Fruit fly (Drosophila melanogaster) whole organism, embryonic: ENCODE data around the gene CG10874.

Experiments used
- Ada2b ChIP-seq: fragments of 200-800 bp; sonication (Bioruptor generic); IDR thresholded peaks from 2 replicates; pipeline ENCODE4 v1.3.6; 2022; ENCODE audit warnings: missing biosample characterization, missing genetic modification characterization
- Bdp1 ChIP-seq: fragments of 200-800 bp; sonication (Bioruptor generic); optimal IDR thresholded peaks from 3 replicates; lab custom pipeline; 2016; ENCODE audit warnings: missing biosample characterization, missing genetic modification characterization
- CG1024 ChIP-seq: fragments of 200-800 bp; sonication (Bioruptor generic); IDR thresholded peaks from 2 replicates; pipeline ENCODE4 v1.3.6; 2022; ENCODE audit warnings: missing biosample characterization, missing genetic modification characterization
- CG10462 ChIP-seq: fragments of 200-800 bp; sonication (Bioruptor generic); optimal IDR thresholded peaks from 2 replicates; lab custom pipeline; 2016; ENCODE audit warnings: missing biosample characterization, missing genetic modification characterization
- CG10959 ChIP-seq: fragments of 200-800 bp; sonication (Bioruptor generic); IDR thresholded peaks from 2 replicates; pipeline ENCODE4 v1.3.6; 2022; ENCODE audit warnings: missing biosample characterization, missing genetic modification characterization
- CG11085 ChIP-seq: fragments of 200-800 bp; sonication (Bioruptor generic); IDR thresholded peaks from 2 replicates; pipeline ENCODE4 v1.3.6; 2022; ENCODE audit warnings: missing biosample characterization, missing genetic modification characterization
- CG11247 ChIP-seq: fragments of 200-800 bp; sonication (Bioruptor generic); IDR thresholded peaks from 2 replicates; pipeline ENCODE4 v1.3.6; 2022; ENCODE audit warnings: missing biosample characterization, missing genetic modification characterization
- CG11504 ChIP-seq: fragments of 200-800 bp; sonication (Bioruptor generic); optimal IDR thresholded peaks from 3 replicates; lab custom pipeline; 2019; ENCODE audit warnings: missing biosample characterization, mild to moderate bottlenecking, missing genetic modification characterization, moderate library complexity
- CG11723 ChIP-seq: fragments of 200-800 bp; sonication (Bioruptor generic); optimal IDR thresholded peaks from 2 replicates; lab custom pipeline; 2017; ENCODE audit warnings: missing biosample characterization, mild to moderate bottlenecking, missing genetic modification characterization
- CG13775 ChIP-seq: fragments of 200-800 bp; sonication (Bioruptor generic); optimal IDR thresholded peaks from 3 replicates; lab custom pipeline; 2017; ENCODE audit warnings: missing biosample characterization, mild to moderate bottlenecking, missing genetic modification characterization
- CG14710 ChIP-seq: fragments of 200-800 bp; sonication (Bioruptor generic); optimal IDR thresholded peaks from 3 replicates; lab custom pipeline; 2019; ENCODE audit warnings: missing biosample characterization, mild to moderate bottlenecking, missing genetic modification characterization, moderate library complexity
- CG15479 ChIP-seq: fragments of 200-800 bp; sonication (Bioruptor generic); optimal IDR thresholded peaks from 3 replicates; lab custom pipeline; 2019; ENCODE audit warnings: missing biosample characterization, mild to moderate bottlenecking, missing genetic modification characterization, moderate library complexity
- CG15601 ChIP-seq: fragments of 200-800 bp; sonication (Bioruptor generic); optimal IDR thresholded peaks from 3 replicates; lab custom pipeline; 2019; ENCODE audit warnings: missing biosample characterization, mild to moderate bottlenecking, missing genetic modification characterization, moderate library complexity
- CG2199 ChIP-seq: fragments of 200-800 bp; sonication (Bioruptor generic); IDR thresholded peaks from 3 replicates; pipeline ENCODE4 v1.3.6; 2022; ENCODE audit warnings: missing biosample characterization, missing genetic modification characterization
- CG30431 ChIP-seq: fragments of 200-800 bp; sonication (Bioruptor generic); optimal IDR thresholded peaks from 2 replicates; lab custom pipeline; 2017; ENCODE audit warnings: missing biosample characterization, missing genetic modification characterization
- CG4404 ChIP-seq: fragments of 200-800 bp; sonication (Bioruptor generic); IDR thresholded peaks from 2 replicates; pipeline ENCODE4 v1.3.6; 2022; ENCODE audit warnings: missing biosample characterization, missing genetic modification characterization
- CG6854 ChIP-seq: fragments of 200-800 bp; sonication (Bioruptor generic); optimal IDR thresholded peaks from 3 replicates; lab custom pipeline; 2017; ENCODE audit warnings: missing biosample characterization, mild to moderate bottlenecking, missing genetic modification characterization
- CG7372 ChIP-seq: fragments of 200-800 bp; sonication (Bioruptor generic); IDR thresholded peaks from 2 replicates; pipeline ENCODE4 v1.3.6; 2022; ENCODE audit warnings: missing biosample characterization, missing genetic modification characterization
- CG8388 ChIP-seq: fragments of 200-800 bp; sonication (Bioruptor generic); optimal IDR thresholded peaks from 2 replicates; lab custom pipeline; 2019; ENCODE audit warnings: missing biosample characterization, mild to moderate bottlenecking, missing genetic modification characterization, moderate library complexity
- CG8478 ChIP-seq: fragments of >200 bp; optimal IDR thresholded peaks from 2 replicates; lab custom pipeline; 2018
- CoRest ChIP-seq: fragments of 200-800 bp; sonication (Bioruptor generic); optimal IDR thresholded peaks from 3 replicates; lab custom pipeline; 2018; ENCODE audit warnings: missing biosample characterization, mild to moderate bottlenecking, missing genetic modification characterization, moderate library complexity
- D ChIP-seq, 2 experiments: fragments of 200-800 bp in 1 of 2; fragments of >200 bp in 1 of 2; sonication (Bioruptor generic) in 1 of 2; optimal IDR thresholded peaks; 2 replicates in 1 of 2; 3 replicates in 1 of 2; lab custom pipeline; 2017; ENCODE audit warnings: mild to moderate bottlenecking in 1 of 2, missing biosample characterization in 1 of 2, missing genetic modification characterization in 1 of 2, missing genetic modification reagents in 1 of 2
- Doc3 ChIP-seq: fragments of 200-800 bp; sonication (Bioruptor generic); IDR thresholded peaks from 3 replicates; pipeline ENCODE4 v1.3.6; 2022; ENCODE audit warnings: missing biosample characterization, missing genetic modification characterization; ENCODE audit not compliant: partially characterized antibody
- Elba2 ChIP-seq: fragments of 200-800 bp; sonication (Bioruptor generic); optimal IDR thresholded peaks from 3 replicates; lab custom pipeline; 2016; ENCODE audit warnings: missing biosample characterization, missing genetic modification characterization
- Ets97D ChIP-seq: fragments of 200-800 bp; sonication (Bioruptor generic); optimal IDR thresholded peaks from 3 replicates; lab custom pipeline; 2016; ENCODE audit warnings: missing biosample characterization, missing genetic modification characterization
- Fer3 ChIP-seq: fragments of 200-800 bp; sonication (Bioruptor generic); optimal IDR thresholded peaks from 2 replicates; lab custom pipeline; 2018; ENCODE audit warnings: missing biosample characterization, mild to moderate bottlenecking, missing genetic modification characterization, moderate library complexity
- HLH3B ChIP-seq: fragments of 200-800 bp; sonication (Bioruptor generic); IDR thresholded peaks from 2 replicates; pipeline ENCODE4 v1.3.6; 2022; ENCODE audit warnings: missing biosample characterization, missing genetic modification characterization
- HmgD ChIP-seq: fragments of 200-800 bp; sonication (Bioruptor generic); optimal IDR thresholded peaks from 3 replicates; lab custom pipeline; 2016; ENCODE audit warnings: missing biosample characterization, missing genetic modification characterization
- HmgZ ChIP-seq: fragments of 200-800 bp; sonication (Bioruptor generic); optimal IDR thresholded peaks from 2 replicates; lab custom pipeline; 2018; ENCODE audit warnings: missing biosample characterization, mild to moderate bottlenecking, missing genetic modification characterization
- Hr39 ChIP-seq: fragments of >200 bp; optimal IDR thresholded peaks from 2 replicates; lab custom pipeline; 2017
- Hr78 ChIP-seq, 2 experiments: fragments of 200-800 bp in 1 of 2; fragments of >200 bp in 1 of 2; sonication (Bioruptor generic) in 1 of 2; optimal IDR thresholded peaks; 2 replicates each; lab custom pipeline; 2017 to 2019; ENCODE audit warnings: missing biosample characterization in 2 of 2, missing genetic modification characterization in 2 of 2, mild to moderate bottlenecking in 1 of 2, moderate library complexity in 1 of 2
- Jarid2 ChIP-seq: fragments of 200-800 bp; sonication (Bioruptor generic); optimal IDR thresholded peaks from 3 replicates; lab custom pipeline; 2017; ENCODE audit warnings: mild to moderate bottlenecking, missing biosample characterization, missing genetic modification reagents, missing genetic modification characterization
- MTF-1 ChIP-seq: fragments of 200-800 bp; sonication (Bioruptor generic); optimal IDR thresholded peaks from 2 replicates; lab custom pipeline; 2018; ENCODE audit warnings: missing biosample characterization, mild to moderate bottlenecking, missing genetic modification characterization, borderline replicate concordance
- Oli ChIP-seq: fragments of 200-800 bp; sonication (Bioruptor generic); optimal IDR thresholded peaks from 2 replicates; lab custom pipeline; 2018; ENCODE audit warnings: missing biosample characterization, mild to moderate bottlenecking, missing genetic modification characterization, moderate library complexity
- Optix ChIP-seq: fragments of 200-800 bp; sonication (Bioruptor generic); IDR thresholded peaks from 3 replicates; pipeline ENCODE4 v1.3.6; 2022; ENCODE audit warnings: missing biosample characterization, missing genetic modification characterization
- PHDP ChIP-seq: fragments of 200-800 bp; sonication (Bioruptor generic); optimal IDR thresholded peaks from 3 replicates; lab custom pipeline; 2018; ENCODE audit warnings: missing biosample characterization, mild to moderate bottlenecking, missing genetic modification characterization, moderate library complexity
- bowl ChIP-seq: fragments of 200-800 bp; sonication (Bioruptor generic); IDR thresholded peaks from 2 replicates; pipeline ENCODE4 v1.3.6; 2022; ENCODE audit warnings: missing biosample characterization, missing genetic modification characterization
- chn ChIP-seq: fragments of 200-800 bp; sonication (Bioruptor generic); optimal IDR thresholded peaks from 2 replicates; lab custom pipeline; 2016; ENCODE audit warnings: missing biosample characterization, missing genetic modification characterization
- dm ChIP-seq: fragments of 200-800 bp; sonication (Bioruptor generic); optimal IDR thresholded peaks from 3 replicates; lab custom pipeline; 2016; ENCODE audit warnings: missing biosample characterization, missing genetic modification characterization
- gce ChIP-seq: fragments of 200-800 bp; sonication (Bioruptor generic); IDR thresholded peaks from 3 replicates; pipeline ENCODE4 v1.3.6; 2022; ENCODE audit warnings: missing biosample characterization, missing genetic modification characterization
- gem ChIP-seq: fragments of 200-800 bp; sonication (Bioruptor generic); optimal IDR thresholded peaks from 2 replicates; lab custom pipeline; 2019; ENCODE audit warnings: missing biosample characterization, mild to moderate bottlenecking, missing genetic modification characterization, moderate library complexity
- gsb-n ChIP-seq: fragments of 200-800 bp; sonication (Bioruptor generic); optimal IDR thresholded peaks from 3 replicates; lab custom pipeline; 2018; ENCODE audit warnings: missing biosample characterization, mild to moderate bottlenecking, missing genetic modification characterization
- kni ChIP-seq: fragments of 200-800 bp; sonication (Bioruptor generic); optimal IDR thresholded peaks from 3 replicates; lab custom pipeline; 2017; ENCODE audit warnings: mild to moderate bottlenecking, missing biosample characterization, missing genetic modification reagents, missing genetic modification characterization
- lmd ChIP-seq: fragments of 200-800 bp; sonication (Bioruptor generic); IDR thresholded peaks from 2 replicates; pipeline ENCODE4 v1.3.6; 2022; ENCODE audit warnings: missing biosample characterization, missing genetic modification characterization
- maf-S ChIP-seq: fragments of 200-800 bp; sonication (Bioruptor generic); optimal IDR thresholded peaks from 2 replicates; lab custom pipeline; 2016; ENCODE audit warnings: missing biosample characterization, missing genetic modification characterization
- nau ChIP-seq: fragments of 200-800 bp; sonication (Bioruptor generic); optimal IDR thresholded peaks from 3 replicates; lab custom pipeline; 2017; ENCODE audit warnings: missing biosample characterization, mild to moderate bottlenecking, missing genetic modification characterization, missing genetic modification reagents
- pnt ChIP-seq: fragments of 200-800 bp; sonication (Bioruptor generic); optimal IDR thresholded peaks from 3 replicates; lab custom pipeline; 2016; ENCODE audit warnings: missing biosample characterization, missing genetic modification characterization
- pzg ChIP-seq: fragments of 200-800 bp; sonication (Bioruptor generic); optimal IDR thresholded peaks from 3 replicates; lab custom pipeline; 2018; ENCODE audit warnings: missing biosample characterization, mild to moderate bottlenecking, missing genetic modification characterization, moderate library complexity
- row ChIP-seq: fragments of 200-800 bp; sonication (Bioruptor generic); IDR thresholded peaks from 3 replicates; pipeline ENCODE4 v1.3.6; 2022; ENCODE audit warnings: missing biosample characterization, missing genetic modification characterization
- tin ChIP-seq: fragments of 200-800 bp; sonication (Bioruptor generic); optimal IDR thresholded peaks from 3 replicates; lab custom pipeline; 2016; ENCODE audit warnings: missing biosample characterization, missing genetic modification characterization
- vvl ChIP-seq: fragments of 200-800 bp; sonication (Bioruptor generic); IDR thresholded peaks from 2 replicates; pipeline ENCODE4 v1.3.6; 2022; ENCODE audit warnings: missing biosample characterization, missing genetic modification characterization

The CG10874 gene

DNA sequence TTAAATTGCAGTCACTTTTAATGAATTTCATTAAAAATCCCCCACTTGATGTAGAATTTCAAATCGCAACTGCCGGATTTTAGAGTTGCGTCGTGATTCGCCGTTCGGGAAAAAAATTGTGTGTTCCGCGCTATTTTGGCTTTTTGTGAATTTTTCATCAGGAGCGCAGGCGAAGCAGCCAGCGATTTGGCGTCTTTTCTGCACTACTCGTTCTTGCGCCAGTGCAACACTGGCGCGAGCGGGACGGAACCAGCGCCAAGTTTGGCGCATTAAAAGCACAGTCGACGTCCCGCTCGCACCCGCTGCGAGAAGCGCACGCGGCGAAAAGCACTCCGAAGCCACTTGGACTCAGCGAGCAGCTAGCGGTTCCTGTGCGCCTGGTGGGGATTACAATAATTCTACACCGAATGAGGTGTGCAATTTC is 1.2 kb upstream of the CG10874 start (continued):
- TF ChIP-seq CG8388 (GFP tag; lab: Kevin White, UChicago), result peak; percentile 33
- TF ChIP-seq dm (GFP tag; lab: Kevin White, UChicago), result peak; percentile 83
- no peak for TF ChIP-seq Elba2 (GFP tag; lab: Kevin White, UChicago)
- TF ChIP-seq Ada2b (GFP tag; lab: Robert Waterston, UW), result no peak
- TF ChIP-seq HmgZ, result peak; percentile 87
- no peak for TF ChIP-seq vvl (GFP tag; lab: Robert Waterston, UW)
- peak; percentile 79 for TF ChIP-seq Ets97D
- TF ChIP-seq CG11085 (GFP tag; lab: Robert Waterston, UW), result no peak
- peak; percentile 4 for TF ChIP-seq Bdp1 (GFP tag; lab: Kevin White, UChicago)
- TF ChIP-seq HLH3B (GFP tag; lab: Robert Waterston, UW), result no peak
- TF ChIP-seq gce, result no peak
- no peak for TF ChIP-seq CG2199 (GFP tag; lab: Robert Waterston, UW)
- peak; percentile 53 for TF ChIP-seq CG6854 (GFP tag; lab: Kevin White, UChicago)
- TF ChIP-seq gem, result no peak
- no peak for TF ChIP-seq maf-S (GFP tag; lab: Kevin White, UChicago)
- peak; percentile 44 for TF ChIP-seq nau
- TF ChIP-seq pnt, result no peak
- TF ChIP-seq HmgD (GFP tag; lab: Kevin White, UChicago), result peak; percentile 67
- no peak for TF ChIP-seq CG15479 (GFP tag; lab: Kevin White, UChicago)
- TF ChIP-seq lmd (GFP tag; lab: Robert Waterston, UW), result no peak
- peak in 1 of 2 experiments; percentile 34 for TF ChIP-seq Hr78 (GFP tag; optimal IDR thresholded peaks at IDR 0.05; lab: Kevin White, UChicago)
- no peak for TF ChIP-seq CG1024 (GFP tag; lab: Robert Waterston, UW)
- no peak for TF ChIP-seq CG30431
- TF ChIP-seq CoRest (tag; lab: Kevin White, UChicago), result peak; percentile 52
- TF ChIP-seq CG13775 (GFP tag; lab: Kevin White, UChicago), result no peak
- TF ChIP-seq CG11723 (GFP tag; lab: Kevin White, UChicago), result peak; percentile 49
- no peak for TF ChIP-seq Hr39 (lab: Kevin White, UChicago)
- TF ChIP-seq CG15601, result peak; percentile 65
- TF ChIP-seq kni (GFP tag; lab: Kevin White, UChicago), result peak; percentile 87
- TF ChIP-seq CG4404 (GFP tag; lab: Robert Waterston, UW), result no peak
- TF ChIP-seq CG14710, result peak; percentile 36
- TF ChIP-seq pzg (GFP tag; lab: Kevin White, UChicago), result peak; percentile 79
- peak; percentile 21 for TF ChIP-seq PHDP (tag; lab: Kevin White, UChicago)
- TF ChIP-seq Oli (tag; lab: Kevin White, UChicago), result peak; percentile 23
- no peak for TF ChIP-seq CG10462 (GFP tag; lab: Kevin White, UChicago)
- TF ChIP-seq CG11504 (tag; lab: Kevin White, UChicago), result peak; percentile 35
- TF ChIP-seq Doc3, result no peak
- no peak for TF ChIP-seq row (GFP tag; lab: Robert Waterston, UW)
- TF ChIP-seq Optix (GFP tag; lab: Robert Waterston, UW), result no peak
- no peak for TF ChIP-seq chn (GFP tag; lab: Kevin White, UChicago)
- no peak for TF ChIP-seq CG11247
- TF ChIP-seq tin, result no peak
- peak; percentile 28 for TF ChIP-seq Fer3 (tag; lab: Kevin White, UChicago)
- no peak for TF ChIP-seq bowl (GFP tag; lab: Robert Waterston, UW)
- TF ChIP-seq D (optimal IDR thresholded peaks at IDR 0.05; lab: Kevin White, UChicago), result no peak
- no peak for TF ChIP-seq D (GFP tag; optimal IDR thresholded peaks at IDR 0.05; lab: Kevin White, UChicago)
- TF ChIP-seq CG7372 (GFP tag; lab: Robert Waterston, UW), result no peak
- TF ChIP-seq MTF-1 (GFP tag; lab: Kevin White, UChicago), result peak; percentile 55
- peak; percentile 38 for TF ChIP-seq gsb-n (tag; lab: Kevin White, UChicago)
- peak; percentile 90 for TF ChIP-seq CG8478 (lab: Kevin White, UChicago)
- TF ChIP-seq CG10959, result no peak
- peak; percentile 3 for TF ChIP-seq Jarid2 (GFP tag; lab: Kevin White, UChicago)
